Fruit fly (Drosophila melanogaster) whole organism, embryonic: ENCODE measurements around the gene CG15537.

Source experiments
- Asciz ChIP-seq: fragments of 200-800 bp; sonication (Bioruptor generic); optimal IDR thresholded peaks from 2 replicates; lab custom pipeline; 2017; ENCODE audit warnings: missing biosample characterization, mild to moderate bottlenecking, missing genetic modification characterization, missing genetic modification reagents
- Atf-2 ChIP-seq: fragments of 200-800 bp; sonication (Bioruptor generic); optimal IDR thresholded peaks from 2 replicates; lab custom pipeline; 2016; ENCODE audit warnings: missing biosample characterization, missing genetic modification characterization
- BEAF-32 ChIP-seq: fragments of 200-800 bp; sonication (Bioruptor generic); optimal IDR thresholded peaks from 3 replicates; lab custom pipeline; 2017; ENCODE audit warnings: missing biosample characterization, missing genetic modification characterization, mild to moderate bottlenecking, moderate library complexity, missing genetic modification reagents
- Bdp1 ChIP-seq: fragments of 200-800 bp; sonication (Bioruptor generic); optimal IDR thresholded peaks from 3 replicates; lab custom pipeline; 2016; ENCODE audit warnings: missing biosample characterization, missing genetic modification characterization
- CG10267 ChIP-seq: fragments of 200-800 bp; sonication (Bioruptor generic); optimal IDR thresholded peaks from 2 replicates; lab custom pipeline; 2018; ENCODE audit warnings: missing biosample characterization, mild to moderate bottlenecking, missing genetic modification characterization, moderate library complexity
- CG10274 ChIP-seq: fragments of 200-800 bp; sonication (Bioruptor generic); optimal IDR thresholded peaks from 3 replicates; lab custom pipeline; 2017; ENCODE audit warnings: missing biosample characterization, mild to moderate bottlenecking, missing genetic modification characterization
- CG10959 ChIP-seq: fragments of 200-800 bp; sonication (Bioruptor generic); IDR thresholded peaks from 2 replicates; pipeline ENCODE4 v1.3.6; 2022; ENCODE audit warnings: missing biosample characterization, missing genetic modification characterization
- CG11560 ChIP-seq: fragments of 200-800 bp; sonication (Bioruptor generic); IDR thresholded peaks from 3 replicates; pipeline ENCODE4 v1.3.6; 2022; ENCODE audit warnings: missing biosample characterization, missing genetic modification characterization
- CG13424 ChIP-seq: fragments of 200-800 bp; sonication (Bioruptor generic); optimal IDR thresholded peaks from 2 replicates; lab custom pipeline; 2019; ENCODE audit warnings: missing biosample characterization, mild to moderate bottlenecking, missing genetic modification characterization, moderate library complexity
- CG1647 ChIP-seq: fragments of 200-800 bp; sonication (Bioruptor generic); optimal IDR thresholded peaks from 3 replicates; lab custom pipeline; 2016; ENCODE audit warnings: missing biosample characterization, missing genetic modification characterization
- CG17612 ChIP-seq: fragments of 200-800 bp; sonication (Bioruptor generic); IDR thresholded peaks from 2 replicates; pipeline ENCODE4 v1.3.6; 2022; ENCODE audit warnings: missing biosample characterization, missing genetic modification characterization
- CG17802 ChIP-seq: fragments of 200-800 bp; sonication (Bioruptor generic); optimal IDR thresholded peaks from 2 replicates; lab custom pipeline; 2018; ENCODE audit warnings: missing biosample characterization, mild to moderate bottlenecking, missing genetic modification characterization, moderate library complexity
- CG17829 ChIP-seq: fragments of 200-800 bp; optimal IDR thresholded peaks from 2 replicates; lab custom pipeline; 2019; ENCODE audit warnings: missing biosample characterization, mild to moderate bottlenecking, missing genetic modification characterization, moderate library complexity
- CG3065 ChIP-seq: fragments of 200-800 bp; sonication (Bioruptor generic); optimal IDR thresholded peaks from 2 replicates; lab custom pipeline; 2016; ENCODE audit warnings: missing biosample characterization, missing genetic modification characterization
- CG34376 ChIP-seq: fragments of 200-800 bp; sonication (Bioruptor generic); optimal IDR thresholded peaks from 2 replicates; lab custom pipeline; 2018; ENCODE audit warnings: missing biosample characterization, mild to moderate bottlenecking, missing genetic modification characterization
- CG6272 ChIP-seq: fragments of 200-800 bp; sonication (Bioruptor generic); IDR thresholded peaks from 2 replicates; pipeline ENCODE4 v1.3.6; 2022; ENCODE audit warnings: missing biosample characterization, missing genetic modification characterization
- Camta ChIP-seq: fragments of 200-800 bp; sonication (Bioruptor generic); optimal IDR thresholded peaks from 2 replicates; lab custom pipeline; 2016; ENCODE audit warnings: missing biosample characterization, missing genetic modification characterization
- D19A ChIP-seq: fragments of 200-800 bp; optimal IDR thresholded peaks from 3 replicates; lab custom pipeline; 2019; ENCODE audit warnings: missing biosample characterization, mild to moderate bottlenecking, missing genetic modification characterization, moderate library complexity
- D19B ChIP-seq: fragments of 200-800 bp; sonication (Bioruptor generic); optimal IDR thresholded peaks from 2 replicates; lab custom pipeline; 2017; ENCODE audit warnings: missing biosample characterization, mild to moderate bottlenecking, missing genetic modification characterization
- Deaf1 ChIP-seq: fragments of 200-800 bp; optimal IDR thresholded peaks from 3 replicates; lab custom pipeline; 2019; ENCODE audit warnings: missing biosample characterization, mild to moderate bottlenecking, missing genetic modification characterization, moderate library complexity
- Dek ChIP-seq: fragments of 200-800 bp; sonication (Bioruptor generic); optimal IDR thresholded peaks from 3 replicates; lab custom pipeline; 2019; ENCODE audit warnings: missing biosample characterization, mild to moderate bottlenecking, missing genetic modification characterization, moderate library complexity
- E2f2 ChIP-seq: fragments of 200-800 bp; sonication (Bioruptor generic); IDR thresholded peaks from 2 replicates; pipeline ENCODE4 v1.3.6; 2022; ENCODE audit warnings: missing biosample characterization, missing genetic modification characterization
- Fer1 ChIP-seq: fragments of 200-800 bp; sonication (Bioruptor generic); optimal IDR thresholded peaks from 2 replicates; lab custom pipeline; 2017; ENCODE audit warnings: missing biosample characterization, mild to moderate bottlenecking, missing genetic modification characterization
- GATAe ChIP-seq: fragments of 200-800 bp; sonication (Bioruptor generic); conservative IDR thresholded peaks from 2 replicates; pipeline ENCODE4 v1.3.6; 2022; ENCODE audit warnings: missing biosample characterization, missing genetic modification characterization
- H15 ChIP-seq: fragments of 200-800 bp; sonication (Bioruptor generic); IDR thresholded peaks from 3 replicates; pipeline ENCODE4 v1.3.6; 2022; ENCODE audit warnings: missing biosample characterization, missing genetic modification characterization
- HHEX ChIP-seq: fragments of 200-800 bp; sonication (Bioruptor generic); optimal IDR thresholded peaks from 3 replicates; lab custom pipeline; 2017; ENCODE audit warnings: missing biosample characterization, mild to moderate bottlenecking, missing genetic modification characterization, missing genetic modification reagents
- HmgZ ChIP-seq: fragments of 200-800 bp; sonication (Bioruptor generic); optimal IDR thresholded peaks from 2 replicates; lab custom pipeline; 2018; ENCODE audit warnings: missing biosample characterization, mild to moderate bottlenecking, missing genetic modification characterization
- Myb ChIP-seq: fragments of 200-800 bp; sonication (Bioruptor generic); optimal IDR thresholded peaks from 2 replicates; lab custom pipeline; 2016; ENCODE audit warnings: missing biosample characterization, missing genetic modification characterization
- NC2α ChIP-seq: fragments of 200-800 bp; sonication (Bioruptor generic); optimal IDR thresholded peaks from 2 replicates; lab custom pipeline; 2016; ENCODE audit warnings: missing biosample characterization, missing genetic modification characterization
- Optix ChIP-seq: fragments of 200-800 bp; sonication (Bioruptor generic); IDR thresholded peaks from 3 replicates; pipeline ENCODE4 v1.3.6; 2022; ENCODE audit warnings: missing biosample characterization, missing genetic modification characterization
- Sox100B ChIP-seq: fragments of 200-800 bp; sonication (Bioruptor generic); optimal IDR thresholded peaks from 3 replicates; lab custom pipeline; 2018; ENCODE audit warnings: missing biosample characterization, mild to moderate bottlenecking, missing genetic modification characterization
- Stat92E ChIP-seq, 3 experiments: fragments of >200 bp in 2 of 3; fragments of 200-800 bp in 1 of 3; sonication (Bioruptor generic) in 1 of 3; optimal IDR thresholded peaks; 2 replicates each; lab custom pipeline; 2017 to 2019; ENCODE audit warnings: missing biosample characterization in 3 of 3, missing genetic modification characterization in 3 of 3, mild to moderate bottlenecking in 1 of 3, moderate library complexity in 1 of 3
- al ChIP-seq: fragments of 200-800 bp; sonication (Bioruptor generic); IDR thresholded peaks from 2 replicates; pipeline ENCODE4 v1.3.6; 2022; ENCODE audit warnings: missing biosample characterization, missing genetic modification characterization
- crp ChIP-seq, 2 experiments: fragments of 200-800 bp; sonication (Bioruptor generic); optimal IDR thresholded peaks; 2 replicates in 1 of 2; 3 replicates in 1 of 2; lab custom pipeline; 2017; ENCODE audit warnings: missing biosample characterization in 2 of 2, missing genetic modification characterization in 2 of 2, mild to moderate bottlenecking in 1 of 2, moderate library complexity in 1 of 2
- dati ChIP-seq: fragments of 200-800 bp; sonication (Bioruptor generic); IDR thresholded peaks from 2 replicates; pipeline ENCODE4 v1.3.6; 2022; ENCODE audit warnings: missing biosample characterization, missing genetic modification characterization
- dmrt11E ChIP-seq: fragments of 200-800 bp; sonication (Bioruptor generic); optimal IDR thresholded peaks from 3 replicates; lab custom pipeline; 2018; ENCODE audit warnings: missing biosample characterization, mild to moderate bottlenecking, missing genetic modification characterization, moderate library complexity
- ems ChIP-seq: fragments of 200-800 bp; sonication (Bioruptor generic); optimal IDR thresholded peaks from 3 replicates; lab custom pipeline; 2016; ENCODE audit warnings: missing biosample characterization, missing genetic modification characterization
- fu2 ChIP-seq: fragments of 200-800 bp; sonication (Bioruptor generic); optimal IDR thresholded peaks from 2 replicates; lab custom pipeline; 2016; ENCODE audit warnings: missing biosample characterization, missing genetic modification characterization
- lab ChIP-seq: fragments of 200-800 bp; sonication (Bioruptor generic); optimal IDR thresholded peaks from 3 replicates; lab custom pipeline; 2017; ENCODE audit warnings: missing biosample characterization, missing genetic modification characterization, mild to moderate bottlenecking, moderate library complexity, missing genetic modification reagents
- nerfin-2 ChIP-seq: fragments of 200-800 bp; sonication (Bioruptor generic); IDR thresholded peaks from 2 replicates; pipeline ENCODE4 v1.3.6; 2022; ENCODE audit warnings: missing biosample characterization, missing genetic modification characterization; ENCODE audit not compliant: partially characterized antibody
- pho ChIP-seq: fragments of 200-800 bp; sonication (Bioruptor generic); optimal IDR thresholded peaks from 2 replicates; lab custom pipeline; 2016; ENCODE audit warnings: missing biosample characterization, missing genetic modification characterization
- slou ChIP-seq: fragments of 200-800 bp; sonication (Bioruptor generic); optimal IDR thresholded peaks from 3 replicates; lab custom pipeline; 2016; ENCODE audit warnings: missing biosample characterization, missing genetic modification characterization
- sr ChIP-seq: fragments of 200-800 bp; sonication (Bioruptor generic); IDR thresholded peaks from 3 replicates; pipeline ENCODE4 v1.3.6; 2022; ENCODE audit warnings: missing biosample characterization, missing genetic modification characterization
- sug ChIP-seq: fragments of 200-800 bp; optimal IDR thresholded peaks from 2 replicates; lab custom pipeline; 2019; ENCODE audit warnings: missing biosample characterization, mild to moderate bottlenecking, missing genetic modification characterization, moderate library complexity
- tap ChIP-seq: fragments of 200-800 bp; optimal IDR thresholded peaks from 3 replicates; lab custom pipeline; 2019; ENCODE audit warnings: missing biosample characterization, mild to moderate bottlenecking, missing genetic modification characterization, moderate library complexity
- unc-4 ChIP-seq: fragments of 200-800 bp; sonication (Bioruptor generic); IDR thresholded peaks from 2 replicates; pipeline ENCODE4 v1.3.6; 2022; ENCODE audit warnings: missing biosample characterization, missing genetic modification characterization; ENCODE audit not compliant: partially characterized antibody
- zfh1 ChIP-seq: fragments of 200-800 bp; sonication (Bioruptor generic); IDR thresholded peaks from 3 replicates; pipeline ENCODE4 v1.3.6; 2022; ENCODE audit warnings: missing biosample characterization, missing genetic modification characterization

Gene CG15537

dm6 chr3R:30459066-30459935 lies 15.9 kb upstream of the CG15537 start, which contains the start of the genes CG2224 and CDase (continued):
- peak; percentile 96 for TF ChIP-seq Myb (GFP tag; lab: Kevin White, UChicago)
- no peak for TF ChIP-seq CG17802 (tag; lab: Kevin White, UChicago)
- TF ChIP-seq crp (GFP tag; optimal IDR thresholded peaks at IDR 0.05; lab: Kevin White, UChicago) = peak; percentile 89 to 99
- no peak for TF ChIP-seq GATAe (GFP tag; lab: Robert Waterston, UW)
- TF ChIP-seq ems (GFP tag; lab: Kevin White, UChicago) = no peak
- TF ChIP-seq slou (GFP tag; lab: Kevin White, UChicago) = no peak
- no peak for TF ChIP-seq Fer1 (GFP tag; lab: Kevin White, UChicago)
- TF ChIP-seq tap (tag; lab: Kevin White, UChicago) = no peak
- TF ChIP-seq CG10267 (tag; lab: Kevin White, UChicago) = no peak
- TF ChIP-seq fu2 (GFP tag; lab: Kevin White, UChicago) = no peak
- peak; percentile 77; the same call in 2 of the 3 replicates for TF ChIP-seq sr (GFP tag; lab: Robert Waterston, UW)
- TF ChIP-seq Bdp1 (GFP tag; lab: Kevin White, UChicago) = no peak
- no peak for TF ChIP-seq pho
- peak; percentile 34 for TF ChIP-seq HmgZ
- no peak for TF ChIP-seq CG10274
- no peak for TF ChIP-seq CG17829 (tag; lab: Kevin White, UChicago)
- TF ChIP-seq Deaf1 = no peak
- no peak for TF ChIP-seq lab
- TF ChIP-seq CG11560 (tag; lab: Robert Waterston, UW) = no peak
- peak; percentile 96 for TF ChIP-seq unc-4 (GFP tag; lab: Robert Waterston, UW)
- peak; percentile 87 for TF ChIP-seq nerfin-2 (GFP tag; lab: Robert Waterston, UW)
- no peak for TF ChIP-seq NC2α (GFP tag; lab: Kevin White, UChicago)
- TF ChIP-seq D19A (tag; lab: Kevin White, UChicago) = no peak
- peak; percentile 90 for TF ChIP-seq sug (tag; lab: Kevin White, UChicago)
- TF ChIP-seq CG3065 (GFP tag; lab: Kevin White, UChicago) = no peak
- no peak for TF ChIP-seq CG6272 (GFP tag; lab: Robert Waterston, UW)
- no peak for TF ChIP-seq CG17612 (GFP tag; lab: Robert Waterston, UW)
- no peak for TF ChIP-seq Camta (GFP tag; lab: Kevin White, UChicago)
- TF ChIP-seq H15 (GFP tag; lab: Robert Waterston, UW) = no peak
- TF ChIP-seq CG1647 (GFP tag; lab: Kevin White, UChicago) = no peak
- no peak for TF ChIP-seq HHEX (GFP tag; lab: Kevin White, UChicago)
- TF ChIP-seq zfh1 = no peak
- TF ChIP-seq Asciz (GFP tag; lab: Kevin White, UChicago) = no peak
- TF ChIP-seq, all 482 proteins: peak for 63

dm6 chr3R:30455817-30456544 lies 12.6 kb upstream of the CG15537 start, which contains the start of gene aralar1:
TSS of gene aralar1 (minus strand) at chr3R:30455867.
- TF ChIP-seq dmrt11E (tag; lab: Kevin White, UChicago) = no peak
- no peak for TF ChIP-seq Dek (tag; lab: Kevin White, UChicago)
- no peak for TF ChIP-seq BEAF-32
- no peak for TF ChIP-seq CG10959 (GFP tag; lab: Robert Waterston, UW)
- TF ChIP-seq E2f2 (GFP tag; lab: Robert Waterston, UW) = peak; percentile 40; the same call in 1 of the 2 replicates
- no peak for TF ChIP-seq Sox100B (GFP tag; lab: Kevin White, UChicago)
- no peak for TF ChIP-seq D19B (GFP tag; lab: Kevin White, UChicago)
- TF ChIP-seq Stat92E (GFP tag; optimal IDR thresholded peaks at IDR 0.05; lab: Kevin White, UChicago) = no peak
- no peak for TF ChIP-seq CG13424 (tag; lab: Kevin White, UChicago)
- no peak for TF ChIP-seq CG34376 (GFP tag; lab: Kevin White, UChicago)
- TF ChIP-seq nerfin-2 (GFP tag; lab: Robert Waterston, UW) = no peak
- TF ChIP-seq dati (GFP tag; lab: Robert Waterston, UW) = no peak
- no peak for TF ChIP-seq Optix (GFP tag; lab: Robert Waterston, UW)
- no peak for TF ChIP-seq Atf-2 (GFP tag; lab: Kevin White, UChicago)
- TF ChIP-seq Asciz (GFP tag; lab: Kevin White, UChicago) = no peak
- TF ChIP-seq al (GFP tag; lab: Robert Waterston, UW) = no peak
